Worm (Caenorhabditis elegans): Measurements from ENCODE around the gene F10G7.12.

Gene F10G7.12

DNA sequence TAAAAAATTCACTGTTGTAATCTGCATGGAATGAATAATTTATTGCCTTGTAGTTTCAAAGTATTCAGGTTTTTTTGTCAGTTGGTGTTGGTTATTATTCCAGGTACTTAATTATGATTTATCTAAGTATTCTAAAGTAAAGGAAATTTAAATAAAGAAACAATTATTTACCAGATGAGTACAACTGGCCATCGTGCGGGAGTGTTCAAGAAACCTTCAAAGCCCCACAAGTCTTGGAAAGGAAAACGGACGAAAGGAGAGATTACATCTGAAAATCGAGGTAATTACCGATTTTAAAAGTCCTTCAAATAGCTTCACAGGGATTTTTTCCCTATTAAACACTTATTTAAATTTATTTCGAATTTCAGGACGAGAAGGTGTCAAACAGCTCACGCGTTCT lies 20.5 kb downstream of the F10G7.12 start, which contains the start of gene tag-151:
Gene tag-151, plus strand, starts transcription at position 158 of the 400 bp plus-strand sequence.
- no peak for TF ChIP-seq klf-2 (GFP tag; conservative IDR thresholded peaks at IDR 0.05)
- TF ChIP-seq flt-1 (GFP tag; IDR thresholded peaks at IDR 0.05): no peak
- no peak for TF ChIP-seq tab-1 (GFP tag; IDR thresholded peaks at IDR 0.05)
- no peak for TF ChIP-seq ztf-29 (GFP tag; IDR thresholded peaks at IDR 0.05)
- no peak for TF ChIP-seq ztf-23 (GFP tag; IDR thresholded peaks at IDR 0.05)
- no peak for TF ChIP-seq cog-1 (tag; optimal IDR thresholded peaks at IDR 0.05)

DNA sequence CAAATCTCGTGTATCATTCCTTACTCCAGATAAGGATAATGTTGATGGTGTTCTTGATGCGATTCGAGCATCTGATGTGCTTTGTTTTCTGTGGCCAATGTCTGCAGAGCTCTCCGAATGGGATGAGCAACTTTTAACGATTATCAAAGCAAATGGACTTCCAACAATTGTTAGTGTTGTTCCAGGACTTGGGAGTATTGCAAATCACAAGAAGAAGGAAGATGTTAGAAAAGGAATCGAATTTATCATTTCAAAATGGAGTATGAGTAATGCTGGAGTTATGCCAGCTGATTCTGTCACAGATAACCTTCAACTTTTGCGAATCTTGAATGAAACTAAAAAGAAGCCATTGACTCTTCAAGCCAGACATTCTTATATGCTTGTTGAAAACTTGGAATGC lies 21.2 kb downstream of the F10G7.12 start:
- TF ChIP-seq T22C8.4 (GFP tag; IDR thresholded peaks at IDR 0.05) (no peak), ztf-29 (GFP tag; IDR thresholded peaks at IDR 0.05) (no peak), cog-1 (tag; optimal IDR thresholded peaks at IDR 0.05) (no peak), klf-2 (GFP tag; conservative IDR thresholded peaks at IDR 0.05) (no peak), med-1 (GFP tag; optimal IDR thresholded peaks at IDR 0.05; ENCODE audit: insufficient read depth) (no peak), ref-1 (GFP tag; conservative IDR thresholded peaks at IDR 0.05) (no peak), flt-1 (GFP tag; IDR thresholded peaks at IDR 0.05) (no peak), tab-1 (GFP tag; IDR thresholded peaks at IDR 0.05) (no peak), ztf-23 (GFP tag; IDR thresholded peaks at IDR 0.05) (no peak)

- no peak for TF ChIP-seq T22C8.4 (GFP tag; IDR thresholded peaks at IDR 0.05)
- no peak for TF ChIP-seq ztf-23 (GFP tag; IDR thresholded peaks at IDR 0.05)
- no peak for TF ChIP-seq ztf-29 (GFP tag; IDR thresholded peaks at IDR 0.05)
- TF ChIP-seq flt-1 (GFP tag; IDR thresholded peaks at IDR 0.05): no peak
- no peak for TF ChIP-seq klf-2 (GFP tag; conservative IDR thresholded peaks at IDR 0.05)
- TF ChIP-seq tab-1 (GFP tag; IDR thresholded peaks at IDR 0.05): no peak
- TF ChIP-seq cog-1 (tag; optimal IDR thresholded peaks at IDR 0.05): no peak
Observed at ce11 chrII:4715676-4716075, 26.1 kb downstream of the F10G7.12 start, which contains the start of gene F41C3.8. TSS of gene F41C3.8 (plus strand) at chrII:4716046.

- TF ChIP-seq tab-1 (GFP tag; IDR thresholded peaks at IDR 0.05) (no peak), ztf-23 (GFP tag; IDR thresholded peaks at IDR 0.05) (no peak), flt-1 (GFP tag; IDR thresholded peaks at IDR 0.05) (no peak), T22C8.4 (GFP tag; IDR thresholded peaks at IDR 0.05) (no peak), ref-1 (GFP tag; conservative IDR thresholded peaks at IDR 0.05) (no peak), med-1 (GFP tag; optimal IDR thresholded peaks at IDR 0.05; ENCODE audit: insufficient read depth) (no peak), cog-1 (tag; optimal IDR thresholded peaks at IDR 0.05) (no peak), klf-2 (GFP tag; conservative IDR thresholded peaks at IDR 0.05) (no peak), ztf-29 (GFP tag; IDR thresholded peaks at IDR 0.05) (no peak)
Observed at ce11 chrII:4726120-4726519, 36.5 kb downstream of the F10G7.12 start, which contains the start of gene F10G7.10. TSS of gene F10G7.10 (minus strand) at chrII:4726264.

DNA sequence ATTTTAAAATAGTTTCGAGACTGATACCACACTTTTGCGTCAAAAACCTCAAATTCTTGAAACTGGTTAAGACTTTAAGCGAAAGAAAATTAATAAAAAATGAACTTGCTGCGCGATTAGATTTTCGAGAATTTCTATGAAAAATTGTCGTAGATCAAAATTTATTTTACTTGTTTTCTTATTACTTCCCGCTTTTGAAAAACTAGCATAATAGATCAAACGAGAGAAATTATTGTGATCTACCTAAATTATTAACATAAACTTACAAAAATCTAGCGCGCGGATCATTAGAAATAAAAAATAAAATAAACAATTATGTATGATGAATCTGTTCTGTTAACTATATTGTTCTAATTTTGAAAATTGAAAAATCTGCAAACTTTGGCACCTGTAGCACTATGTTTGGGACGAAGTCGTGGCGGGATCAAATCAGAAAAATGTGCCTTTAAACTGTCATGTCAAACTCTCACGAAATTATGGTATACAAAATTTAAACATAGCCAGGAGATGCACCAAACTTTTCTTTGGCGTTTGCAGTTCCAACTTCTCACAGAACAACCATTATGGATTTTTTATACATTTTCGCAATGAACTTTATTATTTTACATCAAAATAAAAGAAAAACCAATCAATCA lies 37.3 kb downstream of the F10G7.12 start:
- TF ChIP-seq flt-1 (GFP tag; IDR thresholded peaks at IDR 0.05) (no peak), tab-1 (GFP tag; IDR thresholded peaks at IDR 0.05) (no peak), klf-2 (GFP tag; conservative IDR thresholded peaks at IDR 0.05) (no peak), ztf-23 (GFP tag; IDR thresholded peaks at IDR 0.05) (no peak), cog-1 (tag; optimal IDR thresholded peaks at IDR 0.05) (no peak), T22C8.4 (GFP tag; IDR thresholded peaks at IDR 0.05) (no peak), ztf-29 (GFP tag; IDR thresholded peaks at IDR 0.05) (no peak), ref-1 (GFP tag; conservative IDR thresholded peaks at IDR 0.05) (no peak), med-1 (GFP tag; optimal IDR thresholded peaks at IDR 0.05; ENCODE audit: insufficient read depth) (no peak)

ce11 chrII:4727769-4728168 lies 38.2 kb downstream of the F10G7.12 start, which contains the start of gene ttr-41:
TSS of gene ttr-41 (minus strand) at chrII:4727869.
- TF ChIP-seq ztf-29 (GFP tag; IDR thresholded peaks at IDR 0.05) (no peak), T22C8.4 (GFP tag; IDR thresholded peaks at IDR 0.05) (no peak), ztf-23 (GFP tag; IDR thresholded peaks at IDR 0.05) (no peak), klf-2 (GFP tag; conservative IDR thresholded peaks at IDR 0.05) (no peak), flt-1 (GFP tag; IDR thresholded peaks at IDR 0.05) (no peak), ref-1 (GFP tag; conservative IDR thresholded peaks at IDR 0.05) (no peak), cog-1 (tag; optimal IDR thresholded peaks at IDR 0.05) (no peak), tab-1 (GFP tag; IDR thresholded peaks at IDR 0.05) (no peak), med-1 (GFP tag; optimal IDR thresholded peaks at IDR 0.05; ENCODE audit: insufficient read depth) (no peak)

DNA sequence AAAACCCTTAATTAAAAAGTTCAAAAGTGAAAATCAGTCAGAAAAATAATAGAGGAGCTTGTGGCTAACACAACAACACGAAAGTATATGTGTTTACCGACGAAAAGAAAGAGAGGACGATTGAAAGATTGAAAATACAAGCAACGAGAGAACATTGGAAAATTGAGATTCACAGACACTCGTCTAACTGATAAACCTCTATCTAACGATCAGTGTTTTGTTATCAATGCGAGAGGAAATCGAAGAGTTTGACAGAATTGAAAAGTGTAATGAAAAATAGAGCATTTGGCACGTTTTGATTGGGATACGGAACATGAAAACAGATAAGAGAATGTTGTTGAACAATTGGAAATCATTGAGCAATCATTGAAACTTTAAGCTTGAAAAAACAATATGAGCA lies 39.1 kb downstream of the F10G7.12 start:
- TF ChIP-seq T22C8.4 (GFP tag; IDR thresholded peaks at IDR 0.05) (no peak), ref-1 (GFP tag; conservative IDR thresholded peaks at IDR 0.05) (no peak), med-1 (GFP tag; optimal IDR thresholded peaks at IDR 0.05; ENCODE audit: insufficient read depth) (no peak), ztf-29 (GFP tag; IDR thresholded peaks at IDR 0.05) (no peak), cog-1 (tag; optimal IDR thresholded peaks at IDR 0.05) (no peak), ztf-23 (GFP tag; IDR thresholded peaks at IDR 0.05) (no peak), tab-1 (GFP tag; IDR thresholded peaks at IDR 0.05) (no peak), flt-1 (GFP tag; IDR thresholded peaks at IDR 0.05) (no peak), klf-2 (GFP tag; conservative IDR thresholded peaks at IDR 0.05) (no peak)

- no peak for TF ChIP-seq cog-1 (tag; optimal IDR thresholded peaks at IDR 0.05)
- TF ChIP-seq med-1 (GFP tag; optimal IDR thresholded peaks at IDR 0.05; ENCODE audit: insufficient read depth): no peak
- no peak for TF ChIP-seq flt-1 (GFP tag; IDR thresholded peaks at IDR 0.05)
- no peak for TF ChIP-seq tab-1 (GFP tag; IDR thresholded peaks at IDR 0.05)
- no peak for TF ChIP-seq ztf-29 (GFP tag; IDR thresholded peaks at IDR 0.05)
- no peak for TF ChIP-seq klf-2 (GFP tag; conservative IDR thresholded peaks at IDR 0.05)
- no peak for TF ChIP-seq T22C8.4 (GFP tag; IDR thresholded peaks at IDR 0.05)
- no peak for TF ChIP-seq ref-1 (GFP tag; conservative IDR thresholded peaks at IDR 0.05)
- TF ChIP-seq ztf-23 (GFP tag; IDR thresholded peaks at IDR 0.05): no peak
Observed at ce11 chrII:4729733-4730132, 40.2 kb downstream of the F10G7.12 start, which contains the start of gene F41C3.7. TSS of gene F41C3.7 (plus strand) at chrII:4730033.

DNA sequence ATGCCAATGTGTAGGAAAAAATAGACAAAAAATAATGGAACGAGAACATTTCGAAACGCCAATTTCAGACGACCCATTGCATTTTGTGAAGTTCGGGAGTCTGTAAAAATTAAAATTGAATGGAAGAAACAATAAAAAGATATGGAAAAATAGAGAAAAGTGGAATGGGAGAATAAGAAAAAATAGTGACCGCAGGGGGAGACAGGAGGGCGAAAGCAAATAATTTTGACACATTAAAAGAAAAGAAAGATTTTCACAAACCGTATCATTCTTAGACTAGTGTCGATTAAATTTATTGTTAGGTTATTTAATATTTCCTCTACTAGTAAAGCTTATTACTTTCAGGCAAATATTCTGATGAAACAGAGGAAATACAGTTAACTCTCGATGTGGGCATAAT lies 44.3 kb downstream of the F10G7.12 start, which contains the start of gene F41C3.11:
Gene F41C3.11, minus strand, starts transcription at position 101 of the 400 bp plus-strand sequence.
- TF ChIP-seq ztf-23 (GFP tag; IDR thresholded peaks at IDR 0.05) (no peak), ref-1 (GFP tag; conservative IDR thresholded peaks at IDR 0.05) (no peak), klf-2 (GFP tag; conservative IDR thresholded peaks at IDR 0.05) (no peak), med-1 (GFP tag; optimal IDR thresholded peaks at IDR 0.05; ENCODE audit: insufficient read depth) (no peak), flt-1 (GFP tag; IDR thresholded peaks at IDR 0.05) (no peak), tab-1 (GFP tag; IDR thresholded peaks at IDR 0.05) (no peak), T22C8.4 (GFP tag; IDR thresholded peaks at IDR 0.05) (no peak), cog-1 (tag; optimal IDR thresholded peaks at IDR 0.05) (no peak), ztf-29 (GFP tag; IDR thresholded peaks at IDR 0.05) (no peak)
